Worm (Caenorhabditis elegans): Measurements from ENCODE around the gene F56C3.7.

DNA sequence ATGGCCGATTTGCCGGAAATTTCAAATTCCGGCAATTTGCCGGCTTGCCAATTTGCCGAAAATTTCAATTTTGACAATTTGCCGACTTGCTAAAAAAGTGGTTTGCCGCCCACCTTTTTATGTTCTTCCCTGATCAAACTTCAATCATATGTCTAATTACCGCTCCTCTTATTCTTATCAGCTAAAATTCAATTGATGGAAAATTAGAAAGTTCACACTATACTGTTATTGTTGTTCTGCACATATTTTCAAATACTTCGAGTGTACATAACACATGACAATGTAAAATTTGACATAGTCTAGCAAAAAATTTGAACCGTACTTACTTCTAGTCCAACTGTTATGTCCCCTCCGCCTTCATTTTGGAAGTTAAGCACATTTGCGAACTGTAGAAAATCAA lies 32.8 kb downstream of the F56C3.7 start:
- TF ChIP-seq med-1 (GFP tag; optimal IDR thresholded peaks at IDR 0.05; ENCODE audit: insufficient read depth), result no peak
- TF ChIP-seq tab-1 (GFP tag; IDR thresholded peaks at IDR 0.05), result no peak
- TF ChIP-seq T22C8.4 (GFP tag; IDR thresholded peaks at IDR 0.05), result no peak

Measured in whole organism, midembryonic.